Fruit fly (Drosophila melanogaster) whole organism, prepupa: Measurements from ENCODE around the gene CG42835.

Experiments used
- Blimp-1 ChIP-seq: fragments of 200-800 bp; sonication (Bioruptor generic); optimal IDR thresholded peaks from 3 replicates; lab custom pipeline; 2017; ENCODE audit warnings: missing biosample characterization, missing genetic modification characterization, mild to moderate bottlenecking, moderate library complexity, missing genetic modification reagents
- CG10669 ChIP-seq: fragments of 200-800 bp; sonication (Bioruptor generic); optimal IDR thresholded peaks from 3 replicates; lab custom pipeline; 2018; ENCODE audit warnings: missing biosample characterization, mild to moderate bottlenecking, missing genetic modification characterization, moderate library complexity
- CG11294 ChIP-seq: fragments of 200-800 bp; sonication (Bioruptor generic); IDR thresholded peaks from 2 replicates; pipeline ENCODE4 v1.3.6; 2022; ENCODE audit warnings: missing biosample characterization, missing genetic modification characterization
- CG15336 ChIP-seq: fragments of 200-800 bp; sonication (Bioruptor generic); IDR thresholded peaks from 2 replicates; pipeline ENCODE4 v1.3.6; 2022; ENCODE audit warnings: missing biosample characterization, missing genetic modification characterization
- CG1621 ChIP-seq: fragments of 200-800 bp; sonication (Bioruptor generic); optimal IDR thresholded peaks from 3 replicates; lab custom pipeline; 2018; ENCODE audit warnings: missing biosample characterization, mild to moderate bottlenecking, missing genetic modification characterization
- CG31627 ChIP-seq: fragments of 200-800 bp; sonication (Bioruptor generic); optimal IDR thresholded peaks from 3 replicates; lab custom pipeline; 2016; ENCODE audit warnings: missing biosample characterization, missing genetic modification characterization
- CG32006 ChIP-seq: fragments of 200-800 bp; sonication (Bioruptor generic); optimal IDR thresholded peaks from 3 replicates; lab custom pipeline; 2017; ENCODE audit warnings: missing biosample characterization, mild to moderate bottlenecking, missing genetic modification characterization
- CG3919 ChIP-seq: fragments of 200-800 bp; sonication (Bioruptor generic); optimal IDR thresholded peaks from 3 replicates; lab custom pipeline; 2016; ENCODE audit warnings: missing biosample characterization, missing genetic modification characterization
- CG4318 ChIP-seq: fragments of 200-800 bp; sonication (Bioruptor generic); optimal IDR thresholded peaks from 3 replicates; lab custom pipeline; 2017; ENCODE audit warnings: missing biosample characterization, mild to moderate bottlenecking, missing genetic modification characterization
- CG6163 ChIP-seq: fragments of 200-800 bp; sonication (Bioruptor generic); IDR thresholded peaks from 3 replicates; pipeline ENCODE4 v1.3.6; 2022; ENCODE audit warnings: missing biosample characterization, missing genetic modification characterization
- CG6276 ChIP-seq: fragments of 200-800 bp; sonication (Bioruptor generic); optimal IDR thresholded peaks from 2 replicates; lab custom pipeline; 2017; ENCODE audit warnings: missing biosample characterization, mild to moderate bottlenecking, missing genetic modification characterization
- CG6792 ChIP-seq: fragments of 200-800 bp; sonication (Bioruptor generic); optimal IDR thresholded peaks from 3 replicates; lab custom pipeline; 2016; ENCODE audit warnings: missing biosample characterization, missing genetic modification characterization
- CG6854 ChIP-seq: fragments of 200-800 bp; sonication (Bioruptor generic); optimal IDR thresholded peaks from 2 replicates; lab custom pipeline; 2017; ENCODE audit warnings: missing biosample characterization, mild to moderate bottlenecking, missing genetic modification characterization
- CG8119 ChIP-seq: fragments of 200-800 bp; sonication (Bioruptor generic); IDR thresholded peaks from 3 replicates; pipeline ENCODE4 v1.3.6; 2022; ENCODE audit warnings: missing biosample characterization, missing genetic modification characterization
- CG8632 ChIP-seq: fragments of 200-800 bp; sonication (Bioruptor generic); optimal IDR thresholded peaks from 3 replicates; lab custom pipeline; 2016; ENCODE audit warnings: missing biosample characterization, missing genetic modification characterization
- Eip78C ChIP-seq: fragments of 200-800 bp; sonication (Bioruptor generic); peaks from one replicate; lab custom pipeline; 2016; ENCODE audit warnings: missing biosample characterization, missing genetic modification characterization
- Ets21C ChIP-seq: fragments of 200-800 bp; sonication (Bioruptor generic); optimal IDR thresholded peaks from 3 replicates; lab custom pipeline; 2016; ENCODE audit warnings: missing biosample characterization, missing genetic modification characterization
- Gug ChIP-seq: fragments of 200-800 bp; sonication (Bioruptor generic); IDR thresholded peaks from 2 replicates; pipeline ENCODE4 v1.3.6; 2022; ENCODE audit warnings: missing biosample characterization, missing genetic modification characterization
- Hr38 ChIP-seq: sonication (Bioruptor generic); optimal IDR thresholded peaks from 2 replicates; lab custom pipeline; 2016; ENCODE audit warnings: missing biosample characterization, missing genetic modification characterization
- Hr39 ChIP-seq: fragments of 200-800 bp; sonication (Bioruptor generic); optimal IDR thresholded peaks from 2 replicates; lab custom pipeline; 2016; ENCODE audit warnings: missing biosample characterization, missing genetic modification characterization
- Hr4 ChIP-seq: fragments of 200-800 bp; sonication (Bioruptor generic); optimal IDR thresholded peaks from 3 replicates; lab custom pipeline; 2016; ENCODE audit warnings: missing biosample characterization, missing genetic modification characterization
- Lpt ChIP-seq: fragments of 200-800 bp; sonication (Bioruptor generic); optimal IDR thresholded peaks from 3 replicates; lab custom pipeline; 2016; ENCODE audit warnings: missing biosample characterization, missing genetic modification characterization
- Met ChIP-seq: fragments of 200-800 bp; sonication (Bioruptor generic); optimal IDR thresholded peaks from 3 replicates; lab custom pipeline; 2016; ENCODE audit warnings: missing biosample characterization, missing genetic modification characterization
- OdsH ChIP-seq: fragments of 200-800 bp; sonication (Bioruptor generic); optimal IDR thresholded peaks from 3 replicates; lab custom pipeline; 2016; ENCODE audit warnings: missing biosample characterization, missing genetic modification characterization
- Smox ChIP-seq: fragments of 200-800 bp; sonication (Bioruptor generic); optimal IDR thresholded peaks from 3 replicates; lab custom pipeline; 2016; ENCODE audit warnings: missing biosample characterization, missing genetic modification characterization
- Sox102F ChIP-seq: fragments of 200-800 bp; sonication (Bioruptor generic); optimal IDR thresholded peaks from 2 replicates; lab custom pipeline; 2016; ENCODE audit warnings: missing biosample characterization, mild to moderate bottlenecking, missing genetic modification characterization
- Sox15 ChIP-seq: fragments of 200-800 bp; sonication (Bioruptor generic); optimal IDR thresholded peaks from 3 replicates; lab custom pipeline; 2016; ENCODE audit warnings: missing biosample characterization, missing genetic modification characterization
- achi ChIP-seq: fragments of 200-800 bp; sonication (Bioruptor generic); optimal IDR thresholded peaks from 3 replicates; lab custom pipeline; 2016; ENCODE audit warnings: missing biosample characterization, missing genetic modification characterization
- acj6 ChIP-seq: fragments of 200-800 bp; sonication (Bioruptor generic); optimal IDR thresholded peaks from 3 replicates; lab custom pipeline; 2016; ENCODE audit warnings: missing biosample characterization, missing genetic modification characterization
- dac ChIP-seq: fragments of 200-800 bp; sonication (Bioruptor generic); optimal IDR thresholded peaks from 2 replicates; lab custom pipeline; 2017; ENCODE audit warnings: missing biosample characterization, mild to moderate bottlenecking, missing genetic modification characterization
- eg ChIP-seq: fragments of 200-800 bp; sonication (Bioruptor generic); IDR thresholded peaks from 3 replicates; pipeline ENCODE4 v1.3.6; 2022; ENCODE audit warnings: missing biosample characterization, missing genetic modification characterization
- esn ChIP-seq: fragments of 200-800 bp; sonication (Bioruptor generic); optimal IDR thresholded peaks from 2 replicates; lab custom pipeline; 2016; ENCODE audit warnings: missing biosample characterization, mild to moderate bottlenecking, missing genetic modification characterization, moderate library complexity
- fd85E ChIP-seq: fragments of 200-800 bp; sonication (Bioruptor generic); optimal IDR thresholded peaks from 3 replicates; lab custom pipeline; 2016; ENCODE audit warnings: missing biosample characterization, missing genetic modification characterization
- lz ChIP-seq: fragments of 200-800 bp; sonication (Bioruptor generic); optimal IDR thresholded peaks from 3 replicates; lab custom pipeline; 2016; ENCODE audit warnings: missing biosample characterization, missing genetic modification characterization
- net ChIP-seq: fragments of 200-800 bp; sonication (Bioruptor generic); optimal IDR thresholded peaks from 3 replicates; lab custom pipeline; 2016; ENCODE audit warnings: missing biosample characterization, missing genetic modification characterization
- pdm3 ChIP-seq: fragments of 200-800 bp; sonication (Bioruptor generic); optimal IDR thresholded peaks from 3 replicates; lab custom pipeline; 2016; ENCODE audit warnings: missing biosample characterization, missing genetic modification characterization
- ss ChIP-seq, 2 experiments: fragments of 200-800 bp; sonication (Bioruptor generic); optimal IDR thresholded peaks; 2 replicates in 1 of 2; 3 replicates in 1 of 2; lab custom pipeline; 2017 to 2018; ENCODE audit warnings: mild to moderate bottlenecking in 2 of 2, missing biosample characterization in 2 of 2, missing genetic modification characterization in 2 of 2, moderate library complexity in 1 of 2
- topi ChIP-seq: fragments of 200-800 bp; sonication (Bioruptor generic); optimal IDR thresholded peaks from 3 replicates; lab custom pipeline; 2016; ENCODE audit warnings: missing biosample characterization, missing genetic modification characterization

CG42835 gene

DNA sequence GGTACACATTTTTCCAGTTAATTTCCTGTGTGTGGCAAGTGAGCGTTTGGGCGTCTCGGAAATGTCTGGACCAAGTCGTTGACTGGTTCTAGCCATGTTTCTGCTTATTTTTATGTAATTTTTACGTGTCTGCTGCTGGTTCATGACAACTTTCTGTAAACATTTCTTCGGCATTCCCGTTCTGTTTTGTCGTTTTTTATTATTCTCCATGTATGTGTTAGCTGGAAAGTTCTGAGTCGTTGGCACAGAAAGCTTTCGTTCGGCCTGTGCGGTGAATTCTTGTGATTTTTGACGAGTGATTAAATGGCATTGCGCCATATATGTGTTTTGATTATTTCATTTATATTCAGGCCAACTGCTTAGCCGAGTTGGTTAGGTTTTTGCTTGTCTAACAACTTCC is 5.8 kb downstream of the CG42835 start:
- TF ChIP-seq CG8119 (no peak), CG8632 (no peak), Sox15 (GFP tag; lab: Kevin White, UChicago) (no peak), CG10669 (no peak), OdsH (no peak), Hr39 (no peak), CG31627 (no peak), Hr38 (GFP tag; lab: Kevin White, UChicago) (no peak), CG6276 (GFP tag; lab: Kevin White, UChicago) (no peak), fd85E (no peak), CG1621 (tag; lab: Kevin White, UChicago) (no peak), pdm3 (GFP tag; lab: Kevin White, UChicago) (no peak), Lpt (GFP tag; lab: Kevin White, UChicago) (no peak), CG6792 (GFP tag; lab: Kevin White, UChicago) (no peak), Met (GFP tag; lab: Kevin White, UChicago) (no peak), Smox (GFP tag; lab: Kevin White, UChicago) (no peak), acj6 (GFP tag; lab: Kevin White, UChicago) (no peak)

DNA sequence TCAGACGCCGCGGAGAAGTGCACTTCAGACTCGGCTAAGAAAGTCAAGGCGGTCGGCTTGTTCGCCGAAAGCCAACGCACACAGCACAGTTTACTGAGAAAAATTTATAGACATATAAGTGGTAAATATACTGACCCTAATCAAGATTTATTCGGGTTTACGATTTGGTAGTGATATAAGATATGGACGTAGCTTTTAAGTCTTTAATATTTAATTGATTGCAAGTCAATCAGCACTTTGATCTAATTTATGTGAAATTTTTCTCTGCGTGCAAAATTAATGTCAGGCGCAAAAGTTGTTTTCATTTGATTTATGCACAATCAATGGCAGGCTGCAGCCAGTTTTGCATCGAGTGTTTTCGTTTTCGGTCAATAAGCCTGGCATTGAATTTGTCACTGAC is 10.0 kb downstream of the CG42835 start:
- TF ChIP-seq Hr4, result peak; percentile 75
- TF ChIP-seq Lpt (GFP tag; lab: Kevin White, UChicago), result peak; percentile 17
- TF ChIP-seq CG1621 (tag; lab: Kevin White, UChicago), result no peak
- TF ChIP-seq Ets21C (GFP tag; lab: Kevin White, UChicago), result no peak
- TF ChIP-seq CG8119, result peak; percentile 55; the same call in 2 of the 3 replicates
- no peak for TF ChIP-seq Blimp-1 (GFP tag; lab: Kevin White, UChicago)
- TF ChIP-seq CG6854, result no peak
- peak; percentile 37 for TF ChIP-seq OdsH
- no peak for TF ChIP-seq lz (GFP tag; lab: Kevin White, UChicago)
- TF ChIP-seq net (GFP tag; lab: Kevin White, UChicago), result peak; percentile 23
- peak; percentile 35 for TF ChIP-seq dac
- TF ChIP-seq CG4318, result peak; percentile 27
- TF ChIP-seq CG11294 (GFP tag; lab: Robert Waterston, UW), result peak; percentile 30; the same call in 1 of the 2 replicates
- peak; percentile 73 for TF ChIP-seq CG32006 (GFP tag; lab: Kevin White, UChicago)
- peak; percentile 53 for TF ChIP-seq CG6276 (GFP tag; lab: Kevin White, UChicago)
- no peak for TF ChIP-seq Sox102F (GFP tag; lab: Kevin White, UChicago)
- 0 out of 3 replicates have a peak, but pooled peaks have one; percentile 41 for TF ChIP-seq CG6163 (GFP tag; lab: Robert Waterston, UW)
- TF ChIP-seq eg, result peak; percentile 66
- TF ChIP-seq Eip78C (GFP tag; lab: Kevin White, UChicago), result no peak
- TF ChIP-seq CG3919, result peak; percentile 8
- peak; percentile 19 for TF ChIP-seq achi (GFP tag; lab: Kevin White, UChicago)
- no peak for TF ChIP-seq esn
- TF ChIP-seq pdm3 (GFP tag; lab: Kevin White, UChicago), result peak; percentile 42
- TF ChIP-seq CG15336 (GFP tag; lab: Robert Waterston, UW), result peak; percentile 69
- peak; percentile 40; the same call in 1 of the 2 replicates for TF ChIP-seq Gug

DNA sequence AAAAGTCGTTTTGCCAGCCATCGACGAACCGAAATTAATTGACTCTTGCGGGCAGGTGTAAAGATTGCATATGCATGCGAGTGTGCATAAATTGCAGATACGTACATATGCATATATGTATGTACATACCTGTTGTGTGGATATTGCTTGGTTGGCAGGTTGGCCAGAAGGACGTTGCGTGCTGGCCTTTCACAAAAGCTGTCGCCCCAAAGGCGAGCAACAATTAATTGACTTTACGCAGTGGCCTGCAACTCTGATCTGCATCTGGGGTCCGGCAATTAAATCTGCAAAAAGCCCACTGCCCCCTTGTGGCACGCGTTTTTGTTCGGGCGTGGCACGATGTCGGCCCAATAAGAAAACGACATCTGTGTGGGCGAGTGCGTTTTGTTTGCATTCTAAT is 12.7 kb downstream of the CG42835 start:
- TF ChIP-seq ss (GFP tag; optimal IDR thresholded peaks at IDR 0.05; lab: Kevin White, UChicago) (peak in 1 of 2 experiments; percentile 93), topi (GFP tag; lab: Kevin White, UChicago) (no peak)

DNA sequence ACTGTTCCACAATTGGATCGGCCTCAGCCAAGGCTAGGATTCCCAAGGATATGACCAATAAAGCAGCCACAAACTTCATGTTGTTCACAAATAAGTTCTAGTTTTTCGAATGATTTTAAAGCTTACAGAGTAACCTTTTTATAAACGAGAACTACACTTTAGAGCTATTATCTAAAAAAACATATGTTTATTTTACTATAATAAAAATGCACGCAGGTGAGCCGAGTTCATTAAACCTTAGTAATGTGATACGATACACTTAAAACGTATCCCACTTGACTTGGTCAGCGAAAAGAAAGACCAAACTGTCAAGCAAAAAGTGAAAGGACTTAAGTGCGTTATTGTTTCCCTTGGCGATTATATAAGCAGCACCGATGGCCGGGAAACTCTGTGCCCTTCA is 13.9 kb downstream of the CG42835 start, which contains the start of gene CG44090:
TSS of gene CG44090 (minus strand) at position 101 of the 400 bp plus-strand sequence.
- no peak for TF ChIP-seq CG8632
